Fruit fly (Drosophila melanogaster): Measurements from ENCODE around the gene gny.

Gene gny

DNA sequence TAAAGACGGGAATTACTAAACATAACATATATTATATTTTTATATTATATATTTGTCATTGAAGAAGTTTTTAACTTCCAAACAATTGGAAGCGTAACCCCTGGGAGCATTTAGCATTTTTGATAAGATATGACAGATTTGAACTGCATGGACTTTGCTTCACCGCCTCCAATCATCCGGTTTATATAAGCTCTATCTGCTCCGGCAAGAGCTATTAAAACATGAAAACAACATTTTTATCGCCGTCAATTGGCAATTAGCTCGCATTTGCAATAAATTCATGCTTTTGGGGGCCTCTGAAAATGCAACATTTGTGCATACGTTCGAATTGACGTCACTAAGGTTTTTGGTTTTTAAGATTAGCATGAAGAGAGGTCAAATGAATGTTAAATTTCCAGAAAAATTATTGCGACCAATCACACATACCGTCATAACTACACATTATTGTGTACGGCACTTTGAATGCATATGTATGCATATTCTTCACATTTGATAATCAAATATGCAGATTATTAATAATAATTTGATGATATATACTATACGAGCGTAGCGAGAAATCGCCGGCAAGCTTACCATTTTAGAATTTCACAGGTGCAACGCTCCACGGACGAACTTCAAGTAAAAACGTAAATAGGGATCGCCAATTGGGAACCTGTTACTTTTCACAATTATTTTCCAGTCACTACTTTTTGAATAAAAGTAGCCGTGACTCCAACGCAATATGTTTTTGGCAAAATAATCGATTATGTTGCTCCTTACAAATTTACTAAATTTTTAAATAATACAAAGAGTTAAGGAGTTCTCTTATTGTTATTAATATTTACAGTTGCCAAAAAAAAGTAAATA lies 16.0 kb downstream of the gny start, which contains the start of gene Mdh1 (continued):
- TF ChIP-seq croc (GFP tag; conservative IDR thresholded peaks at IDR 0.05) (no peak), chinmo (GFP tag; IDR thresholded peaks at IDR 0.05; ENCODE audit: partially characterized antibody) (0 out of 4 replicates have a peak, but pooled peaks have one; percentile 13), CG4707 (GFP tag; optimal IDR thresholded peaks at IDR 0.05) (no peak), ems (GFP tag; optimal IDR thresholded peaks at IDR 0.05) (no peak), lilli (GFP tag; optimal IDR thresholded peaks at IDR 0.05) (no peak), CG30403 (GFP tag; optimal IDR thresholded peaks at IDR 0.05) (no peak), peb (GFP tag; IDR thresholded peaks at IDR 0.05) (no peak), CG4282 (GFP tag; optimal IDR thresholded peaks at IDR 0.05) (no peak), Hr39 (optimal IDR thresholded peaks at IDR 0.05) (no peak), CG11504 (tag; optimal IDR thresholded peaks at IDR 0.05) (no peak), NfI (GFP tag; optimal IDR thresholded peaks at IDR 0.05) (no peak), CG31388 (GFP tag; optimal IDR thresholded peaks at IDR 0.05) (no peak), exex (tag; optimal IDR thresholded peaks at IDR 0.05) (peak; percentile 19), CG3995 (GFP tag; optimal IDR thresholded peaks at IDR 0.05) (peak; percentile 99), aop (GFP tag; IDR thresholded peaks at IDR 0.05) (no peak), Deaf1 (tag; optimal IDR thresholded peaks at IDR 0.05) (no peak), bbx (GFP tag; IDR thresholded peaks at IDR 0.05; ENCODE audit: partially characterized antibody) (peak; percentile 34; the same call in 1 of the 2 replicates), CG5245 (GFP tag; optimal IDR thresholded peaks at IDR 0.05) (no peak), CG6654 (GFP tag; optimal IDR thresholded peaks at IDR 0.05) (no peak), eve (GFP tag; optimal IDR thresholded peaks at IDR 0.05) (peak in 1 of 2 experiments; percentile 67), CG33557 (GFP tag; optimal IDR thresholded peaks at IDR 0.05) (no peak), scrt (GFP tag; optimal IDR thresholded peaks at IDR 0.05) (no peak), wek (GFP tag; optimal IDR thresholded peaks at IDR 0.05) (no peak), sqz (GFP tag; optimal IDR thresholded peaks at IDR 0.05) (no peak), sc (optimal IDR thresholded peaks at IDR 0.05) (no peak), sc (GFP tag; optimal IDR thresholded peaks at IDR 0.05) (no peak), sens (GFP tag) (peak; percentile 75), CG18764 (GFP tag; optimal IDR thresholded peaks at IDR 0.05) (no peak), MBD-R2 (GFP tag; IDR thresholded peaks at IDR 0.05) (no peak), mam (GFP tag; optimal IDR thresholded peaks at IDR 0.05) (no peak), CG13624 (GFP tag; optimal IDR thresholded peaks at IDR 0.05) (no peak), YL-1 (GFP tag; optimal IDR thresholded peaks at IDR 0.05) (no peak), sim (GFP tag; IDR thresholded peaks at IDR 0.05) (no peak), eyg (GFP tag; optimal IDR thresholded peaks at IDR 0.05) (no peak), CG2875 (GFP tag; optimal IDR thresholded peaks at IDR 0.05) (no peak), CG6689 (GFP tag; IDR thresholded peaks at IDR 0.05) (no peak), CG15479 (GFP tag; optimal IDR thresholded peaks at IDR 0.05) (no peak), Dbx (GFP tag; IDR thresholded peaks at IDR 0.05) (no peak), CG3847 (GFP tag; IDR thresholded peaks at IDR 0.05) (no peak), CG9437 (GFP tag; optimal IDR thresholded peaks at IDR 0.05) (peak; percentile 63), jigr1 (GFP tag; IDR thresholded peaks at IDR 0.05) (no peak), Mes4 (GFP tag; optimal IDR thresholded peaks at IDR 0.05) (no peak), CG34422 (GFP tag; IDR thresholded peaks at IDR 0.05) (peak; percentile 53; the same call in 1 of the 3 replicates), stwl (tag; optimal IDR thresholded peaks at IDR 0.05) (peak; percentile 11), Gsc (GFP tag; IDR thresholded peaks at IDR 0.05) (no peak), Elba2 (GFP tag; optimal IDR thresholded peaks at IDR 0.05) (peak; percentile 92)
